Worm (Caenorhabditis elegans): ENCODE measurements around the gene Y57E12B.4.

Y57E12B.4 gene

DNA sequence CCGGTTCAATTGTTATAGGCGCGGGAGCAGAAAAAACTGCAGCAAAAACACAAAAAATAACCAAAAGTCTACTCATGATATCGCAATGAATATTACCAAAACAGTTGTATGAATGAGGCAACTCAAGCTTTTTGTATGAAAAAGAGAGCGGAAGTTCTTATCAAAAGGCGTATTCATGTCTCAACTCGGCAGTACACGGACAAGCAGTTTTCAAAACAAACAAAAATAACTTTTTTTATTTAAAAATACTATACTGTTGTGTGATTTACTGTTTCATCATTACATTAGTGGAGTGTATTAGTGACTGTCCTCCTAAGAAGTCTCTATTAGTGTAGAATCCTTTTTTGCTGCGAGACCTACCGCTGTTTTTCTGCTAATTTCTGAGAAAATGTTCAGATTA, at the start of gene Y57E12B.4:
TSS of gene Y57E12B.4 (minus strand) at position 101 of the 400 bp plus-strand sequence.
- no peak for TF ChIP-seq unc-62 (GFP tag; optimal IDR thresholded peaks at IDR 0.05)

ce11 chrV:6993999-6994398, 46.7 kb upstream of the Y57E12B.4 start:
- no peak for TF ChIP-seq unc-62 (GFP tag; optimal IDR thresholded peaks at IDR 0.05)

DNA sequence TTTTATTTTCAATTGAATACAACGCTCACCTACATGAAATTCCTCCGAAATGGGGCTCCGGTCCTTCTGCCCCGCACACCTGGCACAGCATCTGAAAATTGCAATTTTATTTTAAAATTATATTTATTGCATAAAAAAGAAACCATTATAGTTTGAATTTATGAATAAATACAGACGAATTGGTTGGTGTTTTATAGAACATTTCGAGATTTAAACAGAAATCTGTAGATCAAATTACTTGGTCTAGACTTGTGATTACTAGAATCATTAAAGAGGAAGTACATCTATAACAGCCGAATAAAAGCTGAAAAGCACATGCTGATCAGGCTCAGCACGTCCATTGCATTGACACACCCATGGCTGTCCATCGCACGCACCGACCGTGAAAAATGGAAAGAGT, 44.4 kb upstream of the Y57E12B.4 start, which contains the start of gene nhr-162:
TSS of gene nhr-162 (minus strand) at position 101 of the 400 bp plus-strand sequence.
- no peak for TF ChIP-seq unc-62 (GFP tag; optimal IDR thresholded peaks at IDR 0.05)

ce11 chrV:6989626-6990138, 42.3 kb upstream of the Y57E12B.4 start, which contains the start of gene nhr-140:
Gene nhr-140 (minus strand): TSS chrV:6989676.
- no peak for TF ChIP-seq unc-62 (GFP tag; optimal IDR thresholded peaks at IDR 0.05)

DNA sequence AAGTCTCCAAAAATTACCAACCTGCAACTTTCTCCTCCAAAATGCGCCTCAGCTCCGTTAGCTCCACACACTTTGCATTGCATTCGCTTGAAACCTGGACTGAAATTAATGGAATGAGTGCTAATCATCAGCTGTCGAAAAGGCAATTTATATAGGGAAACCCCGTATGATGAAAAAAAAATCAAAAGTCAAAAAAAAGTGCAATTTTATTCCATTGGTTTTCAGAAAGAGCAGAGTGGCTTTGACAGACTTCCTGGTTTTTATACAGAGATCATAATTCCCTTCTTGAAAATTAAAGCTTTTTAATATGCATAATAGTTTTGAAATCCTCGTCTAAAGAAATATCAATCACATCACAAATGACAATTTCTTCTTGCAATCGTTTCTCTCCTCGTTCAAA, 40.3 kb upstream of the Y57E12B.4 start, which contains the start of gene nhr-139:
TSS of gene nhr-139 (minus strand) at position 101 of the 400 bp plus-strand sequence.
- no peak for TF ChIP-seq unc-62 (GFP tag; optimal IDR thresholded peaks at IDR 0.05)

DNA sequence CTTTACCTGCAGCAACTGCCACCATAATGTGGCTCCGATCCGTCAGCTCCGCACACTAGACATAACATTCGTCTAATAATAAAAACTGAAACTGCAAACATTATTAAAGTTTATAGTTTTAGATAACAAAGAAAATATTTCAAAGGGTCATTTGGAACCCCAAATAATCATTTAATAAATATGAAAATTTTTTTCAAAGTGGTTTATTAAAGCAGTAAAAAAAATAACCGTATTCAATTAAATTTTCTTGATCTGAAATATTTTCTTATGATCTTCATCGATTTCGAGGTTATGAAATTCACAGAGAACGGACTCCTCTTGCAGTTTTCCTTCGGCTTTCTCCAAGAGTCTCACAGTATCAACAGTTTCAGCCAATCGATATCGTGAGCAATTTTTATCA, 38.6 kb upstream of the Y57E12B.4 start, which contains the start of gene nhr-163:
TSS of gene nhr-163 (minus strand) at position 101 of the 400 bp plus-strand sequence.
- no peak for TF ChIP-seq unc-62 (GFP tag; optimal IDR thresholded peaks at IDR 0.05)

DNA sequence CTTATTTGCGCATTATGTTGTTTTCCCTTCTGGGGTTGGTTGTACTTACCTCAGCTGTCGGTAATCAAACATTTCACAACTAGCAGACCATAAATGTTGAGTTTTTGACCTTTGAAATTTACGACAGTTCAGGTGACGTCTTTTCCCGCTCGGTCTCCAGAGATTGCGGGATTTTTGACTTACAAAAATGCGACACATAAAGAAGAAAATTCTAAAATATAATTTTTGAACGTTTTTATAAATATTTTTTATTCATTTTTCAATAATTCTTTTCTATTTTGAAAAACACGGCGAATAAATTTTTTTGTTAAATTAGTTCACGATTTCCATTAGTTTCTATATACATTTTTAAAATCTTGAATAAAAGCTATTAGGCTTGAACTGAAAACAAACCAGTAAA, 35.5 kb upstream of the Y57E12B.4 start, which contains the start of gene nhr-161:
TSS of gene nhr-161 (minus strand) at position 101 of the 400 bp plus-strand sequence.
- no peak for TF ChIP-seq unc-62 (GFP tag; optimal IDR thresholded peaks at IDR 0.05)

- no peak for TF ChIP-seq unc-62 (GFP tag; optimal IDR thresholded peaks at IDR 0.05)
Observed at ce11 chrV:6979019-6979418, 31.7 kb upstream of the Y57E12B.4 start, which contains the start of gene sre-12. Gene sre-12 (minus strand): TSS chrV:6979119.

DNA sequence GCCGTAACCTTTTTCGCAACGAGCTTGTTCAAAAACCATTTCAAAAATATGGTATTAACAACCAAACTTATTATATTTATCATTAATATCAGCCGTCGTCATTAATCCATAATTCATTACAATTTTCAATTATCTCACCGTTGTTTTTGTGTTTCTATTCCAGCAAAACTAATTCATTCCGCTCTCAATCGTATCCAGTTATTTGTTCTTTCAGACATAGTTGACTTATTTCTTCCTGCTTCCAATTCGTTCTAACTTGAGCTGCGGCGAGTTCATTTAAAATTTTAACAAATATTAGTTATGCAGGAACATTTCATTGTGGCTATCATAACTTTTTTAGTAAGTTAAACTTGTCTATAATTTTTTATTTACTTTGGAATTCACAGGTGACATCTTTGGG, 28.7 kb upstream of the Y57E12B.4 start, which contains the start of gene srx-16:
TSS of gene srx-16 (plus strand) at position 301 of the 400 bp plus-strand sequence.
- TF ChIP-seq unc-62 (GFP tag; optimal IDR thresholded peaks at IDR 0.05), result no peak

DNA sequence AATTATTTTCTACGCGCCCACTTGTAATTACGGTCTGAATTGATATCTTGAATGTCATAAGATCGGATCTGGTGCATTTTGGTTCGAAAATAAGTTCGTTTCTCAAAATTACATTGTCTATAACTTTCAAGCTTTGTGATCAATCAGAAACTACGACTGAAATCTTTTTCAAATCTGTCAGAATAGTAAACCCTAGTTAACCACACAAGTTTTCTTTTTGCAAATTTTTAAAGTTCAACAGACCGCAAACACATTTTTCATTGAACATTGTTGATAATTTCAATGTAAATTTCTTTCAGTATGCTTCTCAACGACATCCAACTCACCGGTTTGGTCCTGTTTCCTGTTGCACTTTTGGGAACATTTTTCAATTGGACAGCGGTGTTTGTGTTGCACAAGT, 24.2 kb upstream of the Y57E12B.4 start, which contains the start of gene srx-59:
TSS of gene srx-59 (plus strand) at position 301 of the 400 bp plus-strand sequence.
- TF ChIP-seq unc-62 (GFP tag; optimal IDR thresholded peaks at IDR 0.05), result no peak

DNA sequence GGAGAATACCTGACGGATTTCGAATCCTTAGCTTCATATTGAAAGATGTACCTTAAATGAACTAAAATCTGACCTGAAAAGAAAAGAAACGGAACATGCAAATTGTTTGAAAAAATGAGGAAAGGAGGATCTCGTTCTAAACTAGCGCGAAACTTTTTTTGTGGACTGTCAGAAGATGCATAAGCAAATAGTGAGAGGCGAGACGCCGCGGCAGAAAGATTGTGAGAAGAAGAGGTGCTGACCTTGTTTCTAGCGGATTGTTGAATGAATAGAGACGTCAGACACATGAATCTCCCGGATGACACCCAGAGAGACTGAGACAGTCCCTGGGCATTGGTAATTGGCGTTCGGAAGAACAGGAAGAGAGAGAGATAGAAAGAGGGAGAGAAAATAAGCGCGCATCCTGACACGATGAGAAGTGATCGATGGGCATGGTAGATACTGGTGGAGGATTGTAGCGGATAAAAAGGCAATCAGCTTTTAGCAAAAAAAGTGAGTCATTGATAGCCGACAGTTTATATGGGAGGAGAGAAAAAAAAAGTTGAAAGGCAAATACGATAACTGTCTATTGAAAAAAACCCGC, 22.7 kb upstream of the Y57E12B.4 start, which contains the start of gene ptr-15:
TSS of gene ptr-15 (minus strand) at position 51 of the 583 bp plus-strand sequence.
- no peak for TF ChIP-seq unc-62 (GFP tag; optimal IDR thresholded peaks at IDR 0.05)

DNA sequence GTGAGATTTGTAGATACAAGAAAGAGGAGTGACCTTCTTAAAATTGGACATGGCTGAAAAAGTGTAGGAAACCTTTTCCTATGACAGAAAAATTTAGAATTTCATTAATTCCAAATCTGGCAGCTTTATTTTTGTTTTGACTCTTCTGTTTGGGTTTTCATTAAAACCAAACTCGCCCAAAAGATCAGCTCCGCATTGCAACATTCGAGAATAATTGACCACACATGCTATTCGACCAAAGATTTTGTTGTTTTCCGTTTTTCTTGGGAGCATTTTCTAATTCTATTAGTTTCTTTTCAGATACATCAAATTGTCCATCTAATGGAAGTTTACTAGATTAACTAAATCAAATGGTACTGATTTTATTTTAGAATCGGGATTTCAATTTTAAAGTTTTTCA, 8.9 kb upstream of the Y57E12B.4 start, which contains the start of gene mec-1:
TSS of gene mec-1 (plus strand) at position 301 of the 400 bp plus-strand sequence.
- no peak for TF ChIP-seq unc-62 (GFP tag; optimal IDR thresholded peaks at IDR 0.05)

ce11 chrV:6953797-6954196, 6.5 kb upstream of the Y57E12B.4 start, which contains the start of gene srg-31:
Gene srg-31 (minus strand): TSS chrV:6953897.
- no peak for TF ChIP-seq unc-62 (GFP tag; optimal IDR thresholded peaks at IDR 0.05)

- TF ChIP-seq unc-62 (GFP tag; optimal IDR thresholded peaks at IDR 0.05), result no peak
Observed at ce11 chrV:6951306-6951705, 4.0 kb upstream of the Y57E12B.4 start, which contains the start of gene T07H8.11. Gene T07H8.11 (minus strand): TSS chrV:6951406.

DNA sequence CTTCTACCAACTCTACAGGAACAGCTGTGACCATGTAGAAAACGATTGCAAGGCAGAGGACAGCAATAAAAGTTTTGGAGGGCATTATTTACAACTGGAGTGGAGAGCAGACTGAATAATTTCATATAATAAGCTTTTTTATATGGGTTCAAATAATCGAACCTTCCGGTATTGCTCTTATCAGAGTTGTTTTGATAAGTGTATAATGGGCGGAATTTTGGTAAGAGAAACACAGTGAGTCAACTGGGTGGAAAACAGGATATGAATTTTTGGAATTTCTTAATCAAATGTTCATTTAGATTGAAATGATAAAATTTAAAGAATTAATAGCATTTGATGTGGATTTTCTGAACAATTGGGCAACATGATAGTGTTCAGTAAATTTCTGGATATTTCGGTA, 2.4 kb upstream of the Y57E12B.4 start, which contains the start of gene Y57E12B.11:
TSS of gene Y57E12B.11 (minus strand) at position 101 of the 400 bp plus-strand sequence.
- TF ChIP-seq unc-62 (GFP tag; optimal IDR thresholded peaks at IDR 0.05), result no peak

- TF ChIP-seq unc-62 (GFP tag; optimal IDR thresholded peaks at IDR 0.05), result no peak
Observed at ce11 chrV:6948225-6948624, 883 bp upstream of the Y57E12B.4 start, which contains the start of gene Y57E12B.1. Gene Y57E12B.1 (plus strand): TSS chrV:6948525.
